Worm (Caenorhabditis elegans): ENCODE data around the gene F26G1.15.
A peak's percentile ranks its signal among the peaks of the same experiment; 100 is the strongest.

DNA sequence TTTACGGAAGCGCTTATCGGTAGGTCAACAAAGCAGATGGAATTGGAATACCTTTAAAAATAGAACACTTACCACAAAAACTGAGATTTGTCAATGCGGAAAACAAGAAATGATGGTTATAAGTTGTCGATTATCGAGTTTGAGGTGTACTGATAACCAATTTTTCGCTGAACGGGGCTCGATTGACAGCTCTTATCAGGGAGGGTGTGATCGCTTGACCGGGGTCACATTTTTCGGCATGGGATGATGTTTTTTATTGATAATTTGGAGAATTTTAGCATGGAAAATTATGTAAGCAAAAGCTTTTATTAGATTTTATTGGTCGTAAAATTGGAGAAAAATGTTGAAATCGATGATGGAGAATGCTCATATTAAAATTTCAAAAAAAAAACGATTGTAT is 20.2 kb upstream of the F26G1.15 start:
- no peak for TF ChIP-seq nhr-23 (tag; optimal IDR thresholded peaks at IDR 0.05)
- TF ChIP-seq snpc-4 (tag; optimal IDR thresholded peaks at IDR 0.05), result no peak
- TF ChIP-seq mbf-1 (tag; optimal IDR thresholded peaks at IDR 0.05), result no peak
- no peak for TF ChIP-seq nhr-25 (tag; optimal IDR thresholded peaks at IDR 0.05)
- peak; percentile 45 for TF ChIP-seq crh-2 (tag; optimal IDR thresholded peaks at IDR 0.05)
- TF ChIP-seq zag-1 (tag; optimal IDR thresholded peaks at IDR 0.05), result no peak
- TF ChIP-seq unc-62 (GFP tag; optimal IDR thresholded peaks at IDR 0.05), result no peak
- TF ChIP-seq mdl-1 (tag; optimal IDR thresholded peaks at IDR 0.05), result no peak
- TF ChIP-seq R02D3.7 (tag; optimal IDR thresholded peaks at IDR 0.05), result no peak
- no peak for TF ChIP-seq nhr-237 (tag; optimal IDR thresholded peaks at IDR 0.05)

Measured in whole organism, L2 larva.